Worm (Caenorhabditis elegans): ENCODE measurements around the gene Y37E11AL.9.

The Y37E11AL.9 gene

DNA sequence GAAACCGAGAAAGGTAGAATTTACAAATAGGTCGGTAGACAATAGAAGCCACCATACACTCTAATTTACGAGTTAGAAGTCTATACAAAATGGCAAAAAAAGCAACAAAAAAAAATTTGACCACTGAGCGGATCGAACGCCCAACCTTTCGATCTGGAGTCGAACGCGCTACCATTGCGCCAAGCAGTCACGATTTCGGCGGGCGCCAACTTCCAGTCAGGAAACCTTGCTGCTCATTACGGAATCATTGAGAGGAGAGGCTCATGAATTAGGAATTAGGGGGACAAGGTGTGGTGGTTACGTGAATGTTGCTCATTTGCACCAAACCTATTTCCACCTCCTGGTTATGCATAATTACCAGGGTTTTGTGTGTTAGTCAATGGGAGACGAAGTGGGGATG lies 18.7 kb downstream of the Y37E11AL.9 start:
- TF ChIP-seq B0310.2 (tag; optimal IDR thresholded peaks at IDR 0.05) (no peak), F13C5.2 (tag; optimal IDR thresholded peaks at IDR 0.05) (no peak), hmbx-1 (tag; optimal IDR thresholded peaks at IDR 0.05) (no peak), hmg-4 (GFP tag; optimal IDR thresholded peaks at IDR 0.05) (no peak), sea-1 (GFP tag; conservative IDR thresholded peaks at IDR 0.05) (no peak), flt-1 (GFP tag; IDR thresholded peaks at IDR 0.05) (no peak), aly-1 (tag; optimal IDR thresholded peaks at IDR 0.05) (no peak), pes-1 (GFP tag; IDR thresholded peaks at IDR 0.05) (no peak), ceh-13 (GFP tag; optimal IDR thresholded peaks at IDR 0.05) (no peak), tbx-37 (GFP tag; conservative IDR thresholded peaks at IDR 0.05) (no peak), ceh-36 (tag; optimal IDR thresholded peaks at IDR 0.05) (no peak), scrt-1 (GFP tag; IDR thresholded peaks at IDR 0.05) (no peak), ets-7 (tag; optimal IDR thresholded peaks at IDR 0.05) (no peak), tra-4 (tag; optimal IDR thresholded peaks at IDR 0.05) (no peak), tbx-11 (GFP tag; IDR thresholded peaks at IDR 0.05) (no peak), hnd-1 (tag; optimal IDR thresholded peaks at IDR 0.05) (no peak), ama-1 (optimal IDR thresholded peaks at IDR 0.05) (no peak)

- TF ChIP-seq flt-1 (GFP tag; IDR thresholded peaks at IDR 0.05) (no peak), B0310.2 (tag; optimal IDR thresholded peaks at IDR 0.05) (no peak), scrt-1 (GFP tag; IDR thresholded peaks at IDR 0.05) (no peak), hmg-4 (GFP tag; optimal IDR thresholded peaks at IDR 0.05) (no peak), F13C5.2 (tag; optimal IDR thresholded peaks at IDR 0.05) (no peak), tra-4 (tag; optimal IDR thresholded peaks at IDR 0.05) (no peak), hmbx-1 (tag; optimal IDR thresholded peaks at IDR 0.05) (no peak), ceh-36 (tag; optimal IDR thresholded peaks at IDR 0.05) (no peak)
Measured at ce11 chrIV:3668603-3669002, 31.9 kb downstream of the Y37E11AL.9 start, which contains the start of gene fmil-1. Gene fmil-1 (minus strand): TSS chrIV:3668703.

DNA sequence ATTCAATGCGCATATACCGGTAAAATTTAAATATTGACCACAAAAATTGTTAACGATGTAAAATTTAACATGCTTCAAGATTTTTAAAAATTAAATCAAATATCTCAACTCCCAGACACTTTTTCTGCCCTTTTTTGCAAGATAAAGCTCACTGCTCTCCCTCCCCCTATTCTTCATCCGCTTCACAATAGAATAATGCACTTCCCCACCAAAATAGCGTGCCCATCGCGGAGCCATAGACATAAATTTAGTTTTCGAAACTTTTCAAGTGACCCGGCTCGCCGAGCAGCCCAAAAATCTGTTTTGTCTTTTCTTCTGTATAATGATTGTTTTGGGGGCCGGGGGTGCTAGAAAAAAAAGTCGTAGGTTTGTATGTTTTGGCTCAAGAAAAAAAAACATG lies 32.7 kb downstream of the Y37E11AL.9 start:
- TF ChIP-seq B0310.2 (tag; optimal IDR thresholded peaks at IDR 0.05) (no peak), sea-1 (GFP tag; conservative IDR thresholded peaks at IDR 0.05) (no peak), tbx-37 (GFP tag; conservative IDR thresholded peaks at IDR 0.05) (no peak), flt-1 (GFP tag; IDR thresholded peaks at IDR 0.05) (no peak), aly-1 (tag; optimal IDR thresholded peaks at IDR 0.05) (no peak), ceh-13 (GFP tag; optimal IDR thresholded peaks at IDR 0.05) (no peak), hmg-4 (GFP tag; optimal IDR thresholded peaks at IDR 0.05) (no peak), scrt-1 (GFP tag; IDR thresholded peaks at IDR 0.05) (no peak), tbx-11 (GFP tag; IDR thresholded peaks at IDR 0.05) (no peak), ets-7 (tag; optimal IDR thresholded peaks at IDR 0.05) (no peak), ceh-36 (tag; optimal IDR thresholded peaks at IDR 0.05) (no peak), F13C5.2 (tag; optimal IDR thresholded peaks at IDR 0.05) (no peak), tra-4 (tag; optimal IDR thresholded peaks at IDR 0.05) (no peak)

DNA sequence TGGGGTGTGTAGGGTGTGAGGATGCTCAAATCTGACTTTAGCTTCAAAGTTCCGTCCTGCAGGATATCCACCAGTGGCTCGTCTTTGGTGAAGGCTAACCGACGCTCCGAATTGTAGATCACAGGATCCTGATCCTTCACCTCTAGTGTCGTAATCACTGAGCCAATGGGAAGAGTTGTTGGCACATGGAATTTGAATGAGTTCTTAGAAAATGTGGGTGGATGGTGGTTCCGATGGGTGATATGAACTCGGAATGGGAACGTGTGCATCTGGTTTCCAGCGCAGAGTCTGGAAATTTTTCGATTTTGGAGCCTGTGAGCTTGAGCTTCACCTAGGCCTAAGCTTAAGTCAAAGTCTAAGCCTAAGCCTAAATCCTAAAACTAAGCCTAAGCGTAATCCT lies 33.9 kb downstream of the Y37E11AL.9 start:
- TF ChIP-seq tra-4 (tag; optimal IDR thresholded peaks at IDR 0.05) (no peak), hmg-4 (GFP tag; optimal IDR thresholded peaks at IDR 0.05) (no peak), hmbx-1 (tag; optimal IDR thresholded peaks at IDR 0.05) (no peak), B0310.2 (tag; optimal IDR thresholded peaks at IDR 0.05) (no peak), F13C5.2 (tag; optimal IDR thresholded peaks at IDR 0.05) (no peak), ceh-13 (GFP tag; optimal IDR thresholded peaks at IDR 0.05) (no peak), pes-1 (GFP tag; IDR thresholded peaks at IDR 0.05) (no peak), flt-1 (GFP tag; IDR thresholded peaks at IDR 0.05) (no peak), aly-1 (tag; optimal IDR thresholded peaks at IDR 0.05) (no peak), ceh-36 (tag; optimal IDR thresholded peaks at IDR 0.05) (no peak), hnd-1 (tag; optimal IDR thresholded peaks at IDR 0.05) (no peak), ama-1 (optimal IDR thresholded peaks at IDR 0.05) (no peak), scrt-1 (GFP tag; IDR thresholded peaks at IDR 0.05) (no peak), tbx-11 (GFP tag; IDR thresholded peaks at IDR 0.05) (no peak), ets-7 (tag; optimal IDR thresholded peaks at IDR 0.05) (no peak), sea-1 (GFP tag; conservative IDR thresholded peaks at IDR 0.05) (no peak)

DNA sequence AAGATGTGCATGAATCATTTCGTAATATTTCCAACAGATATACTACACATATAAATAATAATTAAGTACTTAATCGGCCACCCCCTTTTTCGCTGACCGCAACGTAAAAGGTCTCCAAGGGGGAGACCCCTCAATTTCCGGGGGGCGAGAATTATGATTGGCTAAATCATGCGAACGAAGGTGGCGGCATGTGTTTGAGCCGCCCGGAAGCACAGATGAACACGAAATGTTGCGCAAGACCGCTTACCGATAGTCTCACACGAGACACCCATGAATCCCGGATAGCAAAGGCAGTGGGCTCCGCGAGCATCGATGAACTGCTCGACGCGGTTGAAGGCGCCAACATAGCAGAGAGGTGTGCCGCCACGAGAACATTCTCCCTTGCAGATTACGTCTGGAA lies 35.4 kb downstream of the Y37E11AL.9 start:
- no peak for TF ChIP-seq scrt-1 (GFP tag; IDR thresholded peaks at IDR 0.05)
- TF ChIP-seq ama-1 (optimal IDR thresholded peaks at IDR 0.05), result no peak
- TF ChIP-seq hnd-1 (tag; optimal IDR thresholded peaks at IDR 0.05), result no peak
- no peak for TF ChIP-seq F13C5.2 (tag; optimal IDR thresholded peaks at IDR 0.05)
- TF ChIP-seq tra-4 (tag; optimal IDR thresholded peaks at IDR 0.05), result no peak
- TF ChIP-seq hmbx-1 (tag; optimal IDR thresholded peaks at IDR 0.05), result no peak
- TF ChIP-seq tbx-37 (GFP tag; conservative IDR thresholded peaks at IDR 0.05), result no peak
- no peak for TF ChIP-seq sea-1 (GFP tag; conservative IDR thresholded peaks at IDR 0.05)
- no peak for TF ChIP-seq ceh-36 (tag; optimal IDR thresholded peaks at IDR 0.05)

- TF ChIP-seq hnd-1 (tag; optimal IDR thresholded peaks at IDR 0.05) (no peak), hmbx-1 (tag; optimal IDR thresholded peaks at IDR 0.05) (no peak), scrt-1 (GFP tag; IDR thresholded peaks at IDR 0.05) (no peak), tbx-11 (GFP tag; IDR thresholded peaks at IDR 0.05) (no peak), ceh-36 (tag; optimal IDR thresholded peaks at IDR 0.05) (no peak), sea-1 (GFP tag; conservative IDR thresholded peaks at IDR 0.05) (no peak), hmg-4 (GFP tag; optimal IDR thresholded peaks at IDR 0.05) (no peak), tbx-37 (GFP tag; conservative IDR thresholded peaks at IDR 0.05) (no peak), tra-4 (tag; optimal IDR thresholded peaks at IDR 0.05) (no peak), pes-1 (GFP tag; IDR thresholded peaks at IDR 0.05) (no peak), F13C5.2 (tag; optimal IDR thresholded peaks at IDR 0.05) (no peak), flt-1 (GFP tag; IDR thresholded peaks at IDR 0.05) (no peak), aly-1 (tag; optimal IDR thresholded peaks at IDR 0.05) (no peak), B0310.2 (tag; optimal IDR thresholded peaks at IDR 0.05) (no peak), ama-1 (optimal IDR thresholded peaks at IDR 0.05) (no peak)
Measured at ce11 chrIV:3662863-3663262, 37.6 kb downstream of the Y37E11AL.9 start.

DNA sequence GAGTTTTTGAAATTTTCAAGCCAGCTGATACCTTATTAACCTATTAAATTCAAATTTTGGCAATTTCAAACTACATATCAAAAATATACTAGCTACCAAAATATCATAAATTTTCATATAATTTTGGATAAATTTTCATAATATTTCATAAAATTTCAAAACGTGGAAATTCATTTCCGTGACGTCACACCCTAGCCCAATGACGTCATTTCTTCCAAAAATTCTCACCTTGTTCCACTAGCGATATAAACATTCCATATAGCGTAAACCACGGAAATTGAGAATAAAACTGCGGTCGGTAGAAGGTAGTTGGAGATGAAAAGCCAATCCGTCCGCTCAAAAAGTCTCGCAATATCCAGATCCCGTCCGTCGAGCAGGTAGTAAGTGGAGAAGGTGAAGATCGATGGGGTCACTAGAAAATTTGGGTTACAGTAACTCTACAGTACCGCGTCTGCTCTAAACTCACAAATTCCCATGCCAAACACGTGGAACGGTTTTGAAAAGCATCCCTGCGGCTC lies 39.3 kb downstream of the Y37E11AL.9 start:
- TF ChIP-seq B0310.2 (tag; optimal IDR thresholded peaks at IDR 0.05) (no peak), tbx-37 (GFP tag; conservative IDR thresholded peaks at IDR 0.05) (no peak), sea-1 (GFP tag; conservative IDR thresholded peaks at IDR 0.05) (no peak)

Measured in whole organism, early embryonic.